Fruit fly (Drosophila melanogaster) S2 (cell line): Measurements from ENCODE around the gene CG15262.
A peak's percentile ranks its signal among the peaks of the same experiment; 100 is the strongest.

ENCODE experiments used
- CG8478 ChIP-seq: fragments of >200 bp; optimal IDR thresholded peaks from 2 replicates; lab custom pipeline; 2018
- CTCF ChIP-seq, 2 experiments: fragments of >200 bp; optimal IDR thresholded peaks; 2 replicates each; lab custom pipeline; 2018

Gene CG15262

DNA sequence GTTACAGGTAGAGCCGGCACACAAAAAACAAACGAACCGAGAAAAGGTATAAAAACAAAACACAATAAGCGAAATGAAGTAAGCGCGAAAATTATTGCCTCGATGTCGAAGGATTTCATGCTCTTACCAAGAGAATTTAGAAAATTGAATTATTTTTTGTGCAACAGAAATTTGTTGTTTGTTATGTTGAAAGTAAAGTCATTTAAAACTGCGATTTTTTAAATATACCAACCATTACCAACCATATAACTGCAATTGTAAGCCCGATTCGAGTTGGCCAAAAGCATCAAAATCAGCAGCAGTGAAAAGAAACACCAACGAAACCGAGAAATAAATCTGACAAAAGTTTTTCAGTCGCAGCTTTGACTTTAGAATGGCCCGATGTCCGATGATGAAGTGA is 16.6 kb upstream of the CG15262 start:
- TF ChIP-seq CTCF (optimal IDR thresholded peaks at IDR 0.05; lab: Kevin White, UChicago) (no peak), CG8478 (lab: Kevin White, UChicago) (no peak)

DNA sequence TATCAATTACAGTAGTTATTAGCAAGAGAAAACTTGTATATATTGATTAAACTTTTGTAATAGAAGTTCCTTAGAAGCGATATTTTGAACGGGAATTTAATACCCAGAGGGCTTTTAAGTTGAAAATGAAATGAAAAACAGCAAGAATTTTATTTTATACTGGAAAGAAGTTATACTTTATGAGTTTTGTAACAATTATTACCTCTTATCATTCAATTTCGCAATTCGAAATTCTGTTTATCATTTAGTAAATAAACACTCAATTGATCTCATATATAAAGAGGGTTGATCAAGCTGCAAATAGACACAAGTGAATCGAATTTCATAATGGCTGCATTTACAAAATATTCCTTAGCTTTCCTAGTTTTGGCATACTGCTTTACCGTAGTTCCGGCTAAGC is 12.9 kb upstream of the CG15262 start, which contains the start of gene CG15263:
Gene CG15263 (plus strand): TSS at position 301 of the 400 bp plus-strand sequence.
- TF ChIP-seq CTCF (optimal IDR thresholded peaks at IDR 0.05; lab: Kevin White, UChicago) (no peak), CG8478 (lab: Kevin White, UChicago) (no peak)

DNA sequence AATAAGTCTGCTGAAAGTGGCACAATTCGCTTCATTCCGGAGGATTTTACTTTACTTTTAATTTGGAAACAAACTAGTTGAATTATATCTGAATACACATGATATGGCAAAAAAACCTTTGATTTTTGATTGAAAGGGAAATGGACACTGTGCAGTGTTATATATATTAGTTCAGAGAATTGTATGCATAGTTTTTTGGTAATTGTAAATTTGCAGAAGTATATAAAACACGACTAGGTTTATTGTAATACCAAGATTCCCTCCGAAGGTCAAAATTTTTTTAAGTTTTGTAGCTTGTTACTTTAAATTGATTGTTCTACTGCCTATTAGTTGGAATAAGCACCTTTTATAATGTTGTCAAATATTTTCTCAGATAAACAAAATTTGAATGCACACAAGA is 5.5 kb upstream of the CG15262 start, which contains the start of gene CG15260:
Gene CG15260 (minus strand): TSS at position 101 of the 400 bp plus-strand sequence.
- no peak for TF ChIP-seq CTCF (optimal IDR thresholded peaks at IDR 0.05; lab: Kevin White, UChicago)
- TF ChIP-seq CG8478 (lab: Kevin White, UChicago): no peak

DNA sequence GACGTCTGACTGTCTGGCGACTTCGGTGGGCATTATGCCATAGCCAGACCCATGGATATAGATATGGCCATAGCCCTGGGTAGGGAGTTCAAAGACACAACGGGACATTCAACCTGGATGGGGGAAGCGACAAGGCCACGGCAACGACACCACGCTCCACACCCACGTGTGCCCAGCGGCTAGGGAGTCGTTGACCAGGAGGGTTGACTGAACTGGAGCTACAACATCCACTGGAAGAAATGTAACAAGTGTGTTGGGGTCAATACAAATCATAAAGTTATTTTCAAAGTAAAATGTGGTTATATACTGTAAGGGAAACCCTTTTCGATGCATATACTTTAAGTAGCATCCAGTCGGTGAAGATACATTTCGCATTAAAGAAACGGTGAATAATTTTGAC is 4.2 kb downstream of the CG15262 start:
- TF ChIP-seq CTCF (optimal IDR thresholded peaks at IDR 0.05; lab: Kevin White, UChicago): no peak
- TF ChIP-seq CG8478 (lab: Kevin White, UChicago): no peak

DNA sequence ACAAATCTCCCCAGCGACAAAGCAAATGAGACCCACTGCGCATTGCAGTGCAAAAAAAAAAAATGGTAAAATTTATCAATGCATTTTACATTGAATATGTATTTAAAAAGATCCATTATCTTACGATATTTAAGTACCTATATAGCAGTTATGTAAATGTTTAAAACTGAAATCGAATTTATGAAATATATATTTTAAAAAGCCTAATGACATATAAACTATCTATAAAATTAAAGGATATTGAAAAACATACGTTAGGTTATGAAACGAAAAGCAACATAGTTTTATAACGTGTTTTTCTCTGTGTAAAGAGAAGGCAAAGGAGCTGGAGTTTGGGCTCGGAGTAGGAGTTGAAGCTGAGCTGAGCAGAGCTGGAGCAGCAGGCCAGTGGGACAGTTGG is 6.8 kb downstream of the CG15262 start:
- TF ChIP-seq CG8478 (lab: Kevin White, UChicago): no peak

dm6 chr2L:15306802-15307201 is 9.2 kb downstream of the CG15262 start:
- TF ChIP-seq CTCF (optimal IDR thresholded peaks at IDR 0.05; lab: Kevin White, UChicago) (peak in 1 of 2 experiments; percentile 22), CG8478 (lab: Kevin White, UChicago) (no peak)

- TF ChIP-seq CG8478 (lab: Kevin White, UChicago) (no peak), CTCF (optimal IDR thresholded peaks at IDR 0.05; lab: Kevin White, UChicago) (no peak)
These were observed 17.3 kb downstream of the CG15262 start for dm6 chr2L:15314903-15315302.

dm6 chr2L:15316410-15316809 is 18.8 kb downstream of the CG15262 start:
- TF ChIP-seq CTCF (optimal IDR thresholded peaks at IDR 0.05; lab: Kevin White, UChicago): no peak
- no peak for TF ChIP-seq CG8478 (lab: Kevin White, UChicago)

dm6 chr2L:15318801-15319200 is 21.2 kb downstream of the CG15262 start, which contains the start of gene nht:
Gene nht (minus strand): TSS chr2L:15318901.
- no peak for TF ChIP-seq CG8478 (lab: Kevin White, UChicago)

dm6 chr2L:15319208-15319607 is 21.6 kb downstream of the CG15262 start:
- TF ChIP-seq CTCF (optimal IDR thresholded peaks at IDR 0.05; lab: Kevin White, UChicago) (no peak), CG8478 (lab: Kevin White, UChicago) (no peak)

- no peak for TF ChIP-seq CG8478 (lab: Kevin White, UChicago)
- TF ChIP-seq CTCF (optimal IDR thresholded peaks at IDR 0.05; lab: Kevin White, UChicago): no peak
These were observed 22.3 kb downstream of the CG15262 start for dm6 chr2L:15319874-15320273.

DNA sequence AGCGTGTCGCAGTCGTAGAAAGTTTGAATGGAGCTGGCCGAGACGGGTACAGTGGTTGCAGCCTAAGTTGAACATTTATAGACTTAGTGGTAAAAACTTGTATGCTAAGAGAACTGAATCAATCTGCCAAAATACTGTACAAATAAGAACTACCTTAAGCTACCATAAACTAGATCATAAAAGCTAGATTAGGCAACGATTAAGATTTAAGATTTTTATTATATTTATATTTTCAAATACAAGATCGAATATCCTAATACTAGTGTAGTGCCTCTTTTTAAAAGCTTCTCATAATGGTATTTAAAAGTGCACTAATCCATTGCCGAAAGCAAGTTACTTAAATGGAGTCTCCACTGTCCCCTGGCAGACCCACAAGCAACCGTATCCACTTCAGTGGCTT is 23.8 kb downstream of the CG15262 start:
- TF ChIP-seq CG8478 (lab: Kevin White, UChicago) (no peak), CTCF (optimal IDR thresholded peaks at IDR 0.05; lab: Kevin White, UChicago) (no peak)

DNA sequence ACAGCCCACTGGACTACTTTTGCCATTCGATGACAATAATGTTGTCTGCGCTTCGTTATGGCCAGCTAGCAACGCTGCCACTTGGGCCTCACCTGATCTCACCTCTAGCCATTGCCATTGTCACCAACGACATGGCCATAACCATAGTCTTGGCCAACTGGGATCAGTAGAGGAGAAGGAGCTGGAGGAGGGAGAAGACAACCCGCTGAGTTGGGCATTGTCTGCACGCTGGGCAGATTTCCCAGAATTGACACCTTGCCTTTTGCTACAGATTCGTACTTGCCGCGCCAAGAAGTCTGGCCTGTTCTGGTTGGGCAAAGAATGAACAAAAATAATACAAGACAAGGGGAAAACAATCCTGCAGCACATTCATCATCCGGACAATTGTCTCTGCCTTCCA is 25.6 kb downstream of the CG15262 start:
- no peak for TF ChIP-seq CG8478 (lab: Kevin White, UChicago)
- no peak for TF ChIP-seq CTCF (optimal IDR thresholded peaks at IDR 0.05; lab: Kevin White, UChicago)

DNA sequence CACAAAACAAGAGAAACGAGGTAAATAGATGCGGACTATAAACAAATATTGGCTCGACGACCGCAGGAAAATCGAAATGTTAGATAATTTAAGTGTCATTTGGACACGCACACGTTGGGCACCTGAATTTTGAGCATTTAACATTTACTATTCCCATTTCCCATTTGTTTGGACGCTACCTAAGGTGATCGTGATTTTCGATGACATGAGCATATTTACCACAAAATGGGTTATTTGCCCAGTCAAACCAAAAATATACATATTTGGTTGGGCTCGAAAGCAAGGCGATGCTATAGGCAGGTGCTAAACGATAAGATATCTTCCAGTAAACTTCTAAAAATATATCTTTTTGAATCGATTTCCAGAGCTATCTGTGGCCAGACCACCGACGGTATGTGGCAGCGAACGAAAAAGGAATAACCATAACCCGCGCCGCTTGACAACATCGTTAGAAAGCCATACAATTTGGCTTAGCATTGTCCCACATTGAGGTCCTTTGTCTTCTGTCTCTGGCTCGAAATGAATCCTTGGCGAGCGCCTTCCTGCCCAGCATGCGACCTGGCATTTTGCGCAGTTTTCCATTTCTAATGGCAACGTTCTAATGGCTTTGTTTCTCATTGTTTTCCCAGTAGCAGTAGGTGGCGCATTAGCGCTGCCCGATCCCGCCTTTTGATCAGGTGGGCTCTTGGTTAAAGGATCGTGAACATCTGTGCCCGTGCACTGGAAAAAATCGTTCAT is 26.7 kb downstream of the CG15262 start:
- no peak for TF ChIP-seq CG8478 (lab: Kevin White, UChicago)
- no peak for TF ChIP-seq CTCF (optimal IDR thresholded peaks at IDR 0.05; lab: Kevin White, UChicago)

- no peak for TF ChIP-seq CTCF (optimal IDR thresholded peaks at IDR 0.05; lab: Kevin White, UChicago)
- TF ChIP-seq CG8478 (lab: Kevin White, UChicago): no peak
These were observed 28.1 kb downstream of the CG15262 start for dm6 chr2L:15325555-15326285.
